Fruit fly (Drosophila melanogaster) whole organism, prepupa: ENCODE data around the gene CG32299.

ENCODE experiments used
- CG16779 ChIP-seq: fragments of 200-800 bp; sonication (Bioruptor generic); optimal IDR thresholded peaks from 3 replicates; lab custom pipeline; 2017; ENCODE audit warnings: missing biosample characterization, mild to moderate bottlenecking, missing genetic modification characterization
- CG31627 ChIP-seq: fragments of 200-800 bp; sonication (Bioruptor generic); optimal IDR thresholded peaks from 3 replicates; lab custom pipeline; 2016; ENCODE audit warnings: missing biosample characterization, missing genetic modification characterization
- Eip78C ChIP-seq: fragments of 200-800 bp; sonication (Bioruptor generic); peaks from one replicate; lab custom pipeline; 2016; ENCODE audit warnings: missing biosample characterization, missing genetic modification characterization
- Ets96B ChIP-seq: fragments of 200-800 bp; optimal IDR thresholded peaks from 2 replicates; lab custom pipeline; 2019; ENCODE audit warnings: missing biosample characterization, mild to moderate bottlenecking, missing genetic modification characterization, moderate library complexity
- Sox102F ChIP-seq: fragments of 200-800 bp; sonication (Bioruptor generic); optimal IDR thresholded peaks from 2 replicates; lab custom pipeline; 2016; ENCODE audit warnings: missing biosample characterization, mild to moderate bottlenecking, missing genetic modification characterization

dm6 chr3L:2385325-2386007 lies 5.3 kb downstream of the CG32299 start:
- TF ChIP-seq Sox102F (GFP tag; lab: Kevin White, UChicago), result no peak
- no peak for TF ChIP-seq Ets96B
- TF ChIP-seq CG16779 (tag; lab: Kevin White, UChicago), result no peak
- peak; percentile 14 for TF ChIP-seq Eip78C (GFP tag; lab: Kevin White, UChicago)
- no peak for TF ChIP-seq CG31627
